Fruit fly (Drosophila melanogaster) S2 (cell line): Measurements from ENCODE around the gene CG7966.
A peak's percentile ranks its signal among the peaks of the same experiment; 100 is the strongest.

Source experiments
- CG8478 ChIP-seq: fragments of >200 bp; optimal IDR thresholded peaks from 2 replicates; lab custom pipeline; 2018
- CTCF ChIP-seq, 2 experiments: fragments of >200 bp; optimal IDR thresholded peaks; 2 replicates each; lab custom pipeline; 2018

The CG7966 gene

dm6 chr3R:13063746-13064592 lies 12.7 kb upstream of the CG7966 start:
- TF ChIP-seq CTCF (optimal IDR thresholded peaks at IDR 0.05; lab: Kevin White, UChicago) (peak in 1 of 2 experiments; percentile 9), CG8478 (lab: Kevin White, UChicago) (peak; percentile 60)

- TF ChIP-seq CG8478 (lab: Kevin White, UChicago) (no peak), CTCF (optimal IDR thresholded peaks at IDR 0.05; lab: Kevin White, UChicago) (no peak)
These were observed 6.0 kb upstream of the CG7966 start, which contains the start of gene sim for dm6 chr3R:13057121-13057805. TSS of gene sim (plus strand) at chr3R:13057755.

- TF ChIP-seq CG8478 (lab: Kevin White, UChicago) = no peak
- no peak for TF ChIP-seq CTCF (optimal IDR thresholded peaks at IDR 0.05; lab: Kevin White, UChicago)
These were observed 5.3 kb upstream of the CG7966 start for dm6 chr3R:13056553-13056952.

- no peak for TF ChIP-seq CTCF (optimal IDR thresholded peaks at IDR 0.05; lab: Kevin White, UChicago)
- no peak for TF ChIP-seq CG8478 (lab: Kevin White, UChicago)
These were observed 865 bp upstream of the CG7966 start, which contains the start of gene pic for dm6 chr3R:13051942-13052693. TSS of gene pic (plus strand) at chr3R:13052245.

dm6 chr3R:13047431-13047830 lies 3.8 kb downstream of the CG7966 start, which contains the start of gene CG31157:
TSS of gene CG31157 (plus strand) at chr3R:13047731.
- TF ChIP-seq CG8478 (lab: Kevin White, UChicago) (no peak), CTCF (optimal IDR thresholded peaks at IDR 0.05; lab: Kevin White, UChicago) (no peak)

- TF ChIP-seq CG8478 (lab: Kevin White, UChicago) = no peak
- no peak for TF ChIP-seq CTCF (optimal IDR thresholded peaks at IDR 0.05; lab: Kevin White, UChicago)
These were observed 6.8 kb downstream of the CG7966 start, which contains the start of gene Hsc70-2 for dm6 chr3R:13044459-13044858. TSS of gene Hsc70-2 (plus strand) at chr3R:13044759.

dm6 chr3R:13043857-13044256 lies 7.4 kb downstream of the CG7966 start, which contains the start of gene CG45122:
TSS of gene CG45122 (plus strand) at chr3R:13044157.
- TF ChIP-seq CG8478 (lab: Kevin White, UChicago) = no peak
- TF ChIP-seq CTCF (optimal IDR thresholded peaks at IDR 0.05; lab: Kevin White, UChicago) = no peak

- TF ChIP-seq CG8478 (lab: Kevin White, UChicago) (no peak), CTCF (optimal IDR thresholded peaks at IDR 0.05; lab: Kevin White, UChicago) (no peak)
These were observed 8.8 kb downstream of the CG7966 start, which contains the start of gene snk for dm6 chr3R:13042258-13043032. TSS of gene snk (minus strand) at chr3R:13042770.

dm6 chr3R:13041750-13042149 lies 9.5 kb downstream of the CG7966 start, which contains the start of gene CG11670:
TSS of gene CG11670 (plus strand) at chr3R:13042050.
- TF ChIP-seq CG8478 (lab: Kevin White, UChicago) = no peak
- TF ChIP-seq CTCF (optimal IDR thresholded peaks at IDR 0.05; lab: Kevin White, UChicago) = no peak

- TF ChIP-seq CTCF (optimal IDR thresholded peaks at IDR 0.05; lab: Kevin White, UChicago) (no peak), CG8478 (lab: Kevin White, UChicago) (no peak)
These were observed 12.1 kb downstream of the CG7966 start for dm6 chr3R:13039037-13039583.

dm6 chr3R:13038075-13038474 lies 13.2 kb downstream of the CG7966 start, which contains the start of gene CG11668:
TSS of gene CG11668 (plus strand) at chr3R:13038375.
- no peak for TF ChIP-seq CTCF (optimal IDR thresholded peaks at IDR 0.05; lab: Kevin White, UChicago)
- no peak for TF ChIP-seq CG8478 (lab: Kevin White, UChicago)

dm6 chr3R:13036064-13036463 lies 15.2 kb downstream of the CG7966 start:
- TF ChIP-seq CTCF (optimal IDR thresholded peaks at IDR 0.05; lab: Kevin White, UChicago) = no peak
- TF ChIP-seq CG8478 (lab: Kevin White, UChicago) = no peak

dm6 chr3R:13033670-13034069 lies 17.6 kb downstream of the CG7966 start:
- no peak for TF ChIP-seq CG8478 (lab: Kevin White, UChicago)
- TF ChIP-seq CTCF (optimal IDR thresholded peaks at IDR 0.05; lab: Kevin White, UChicago) = no peak
